Fruit fly (Drosophila melanogaster) whole organism, embryonic: ENCODE data around the gene CG14818.
A peak's percentile ranks its signal among the peaks of the same experiment; 100 is the strongest.

ENCODE experiments used
- Bdp1 ChIP-seq: fragments of 200-800 bp; sonication (Bioruptor generic); optimal IDR thresholded peaks from 3 replicates; lab custom pipeline; 2016; ENCODE audit warnings: missing biosample characterization, missing genetic modification characterization
- CG12155 ChIP-seq: fragments of 200-800 bp; sonication (Bioruptor generic); optimal IDR thresholded peaks from 3 replicates; lab custom pipeline; 2016; ENCODE audit warnings: missing biosample characterization, missing genetic modification characterization
- CG12744 ChIP-seq: fragments of 200-800 bp; sonication (Bioruptor generic); optimal IDR thresholded peaks from 2 replicates; lab custom pipeline; 2016; ENCODE audit warnings: missing biosample characterization, missing genetic modification characterization
- CG13624 ChIP-seq: fragments of 200-800 bp; sonication (Bioruptor generic); optimal IDR thresholded peaks from 2 replicates; lab custom pipeline; 2016; ENCODE audit warnings: missing biosample characterization, missing genetic modification characterization
- CG15011 ChIP-seq: fragments of 200-800 bp; sonication (Bioruptor generic); optimal IDR thresholded peaks from 3 replicates; lab custom pipeline; 2018; ENCODE audit warnings: missing biosample characterization, mild to moderate bottlenecking, missing genetic modification characterization
- CG15514 ChIP-seq: fragments of 200-800 bp; sonication (Bioruptor generic); optimal IDR thresholded peaks from 3 replicates; lab custom pipeline; 2017; ENCODE audit warnings: missing biosample characterization, missing genetic modification characterization, mild to moderate bottlenecking, moderate library complexity, missing genetic modification reagents
- CG17568 ChIP-seq: fragments of 200-800 bp; sonication (Bioruptor generic); optimal IDR thresholded peaks from 2 replicates; lab custom pipeline; 2018; ENCODE audit warnings: missing biosample characterization, mild to moderate bottlenecking, missing genetic modification characterization, moderate library complexity
- CG18262 ChIP-seq: fragments of 200-800 bp; optimal IDR thresholded peaks from 3 replicates; lab custom pipeline; 2019; ENCODE audit warnings: missing biosample characterization, mild to moderate bottlenecking, missing genetic modification characterization, moderate library complexity
- CG32772 ChIP-seq: fragments of 200-800 bp; sonication (Bioruptor generic); IDR thresholded peaks from 2 replicates; pipeline ENCODE4 v1.3.6; 2022; ENCODE audit warnings: missing biosample characterization, missing genetic modification characterization
- CG6272 ChIP-seq: fragments of 200-800 bp; sonication (Bioruptor generic); IDR thresholded peaks from 2 replicates; pipeline ENCODE4 v1.3.6; 2022; ENCODE audit warnings: missing biosample characterization, missing genetic modification characterization
- CG6654 ChIP-seq: fragments of 200-800 bp; sonication (Bioruptor generic); optimal IDR thresholded peaks from 2 replicates; lab custom pipeline; 2017; ENCODE audit warnings: missing biosample characterization, mild to moderate bottlenecking, missing genetic modification characterization
- CG8478 ChIP-seq: fragments of >200 bp; optimal IDR thresholded peaks from 2 replicates; lab custom pipeline; 2018
- CG8765 ChIP-seq: fragments of 200-800 bp; sonication (Bioruptor generic); IDR thresholded peaks from 2 replicates; pipeline ENCODE4 v1.3.6; 2022; ENCODE audit warnings: missing biosample characterization, missing genetic modification characterization
- CG9437 ChIP-seq: fragments of 200-800 bp; sonication (Bioruptor generic); optimal IDR thresholded peaks from 2 replicates; lab custom pipeline; 2018; ENCODE audit warnings: missing biosample characterization, mild to moderate bottlenecking, missing genetic modification characterization
- CG9817 ChIP-seq: fragments of 200-800 bp; sonication (Bioruptor generic); optimal IDR thresholded peaks from 2 replicates; lab custom pipeline; 2018; ENCODE audit warnings: missing biosample characterization, mild to moderate bottlenecking, missing genetic modification characterization, moderate library complexity
- Dbx ChIP-seq: fragments of 200-800 bp; sonication (Bioruptor generic); IDR thresholded peaks from 3 replicates; pipeline ENCODE4 v1.3.6; 2022; ENCODE audit warnings: missing biosample characterization, missing genetic modification characterization
- E2f2 ChIP-seq: fragments of 200-800 bp; sonication (Bioruptor generic); IDR thresholded peaks from 2 replicates; pipeline ENCODE4 v1.3.6; 2022; ENCODE audit warnings: missing biosample characterization, missing genetic modification characterization
- Fer2 ChIP-seq: fragments of 200-800 bp; sonication (Bioruptor generic); optimal IDR thresholded peaks from 2 replicates; lab custom pipeline; 2018; ENCODE audit warnings: missing biosample characterization, mild to moderate bottlenecking, missing genetic modification characterization, moderate library complexity
- HmgZ ChIP-seq: fragments of 200-800 bp; sonication (Bioruptor generic); optimal IDR thresholded peaks from 2 replicates; lab custom pipeline; 2018; ENCODE audit warnings: missing biosample characterization, mild to moderate bottlenecking, missing genetic modification characterization
- Hr3 ChIP-seq: fragments of 200-800 bp; sonication (Bioruptor generic); optimal IDR thresholded peaks from 3 replicates; lab custom pipeline; 2016; ENCODE audit warnings: missing biosample characterization, missing genetic modification characterization
- Hr78 ChIP-seq, 2 experiments: fragments of 200-800 bp in 1 of 2; fragments of >200 bp in 1 of 2; sonication (Bioruptor generic) in 1 of 2; optimal IDR thresholded peaks; 2 replicates each; lab custom pipeline; 2017 to 2019; ENCODE audit warnings: missing biosample characterization in 2 of 2, missing genetic modification characterization in 2 of 2, mild to moderate bottlenecking in 1 of 2, moderate library complexity in 1 of 2
- Lpt ChIP-seq: fragments of >200 bp; optimal IDR thresholded peaks from 2 replicates; lab custom pipeline; 2018; ENCODE audit warnings: missing biosample characterization, missing genetic modification characterization
- Meics ChIP-seq: fragments of 200-800 bp; sonication (Bioruptor generic); optimal IDR thresholded peaks from 2 replicates; lab custom pipeline; 2017; ENCODE audit warnings: missing biosample characterization, mild to moderate bottlenecking, missing genetic modification characterization
- Rfx ChIP-seq: fragments of 200-800 bp; sonication (Bioruptor generic); IDR thresholded peaks from 2 replicates; pipeline ENCODE4 v1.3.6; 2022; ENCODE audit warnings: missing biosample characterization, missing genetic modification characterization
- Stat92E ChIP-seq, 3 experiments: fragments of >200 bp in 2 of 3; fragments of 200-800 bp in 1 of 3; sonication (Bioruptor generic) in 1 of 3; optimal IDR thresholded peaks; 2 replicates each; lab custom pipeline; 2017 to 2019; ENCODE audit warnings: missing biosample characterization in 3 of 3, missing genetic modification characterization in 3 of 3, mild to moderate bottlenecking in 1 of 3, moderate library complexity in 1 of 3
- Tbp ChIP-seq: fragments of >200 bp; optimal IDR thresholded peaks from 2 replicates; lab custom pipeline; 2018; ENCODE audit warnings: missing biosample characterization, missing genetic modification characterization
- Usf ChIP-seq: fragments of 200-800 bp; sonication (Bioruptor generic); optimal IDR thresholded peaks from 2 replicates; lab custom pipeline; 2017; ENCODE audit warnings: missing genotype, missing biosample characterization, missing genetic modification characterization
- ab ChIP-seq: fragments of 200-800 bp; sonication (Bioruptor generic); optimal IDR thresholded peaks from 2 replicates; lab custom pipeline; 2016; ENCODE audit warnings: missing biosample characterization, missing genetic modification characterization
- ash1 ChIP-seq: fragments of 200-800 bp; sonication (Bioruptor generic); optimal IDR thresholded peaks from 2 replicates; lab custom pipeline; 2018; ENCODE audit warnings: missing biosample characterization, mild to moderate bottlenecking, missing genetic modification characterization
- danr ChIP-seq: fragments of 200-800 bp; sonication (Bioruptor generic); IDR thresholded peaks from 2 replicates; pipeline ENCODE4 v1.3.6; 2022; ENCODE audit warnings: missing biosample characterization, missing genetic modification characterization
- dmrt11E ChIP-seq: fragments of 200-800 bp; sonication (Bioruptor generic); optimal IDR thresholded peaks from 3 replicates; lab custom pipeline; 2018; ENCODE audit warnings: missing biosample characterization, mild to moderate bottlenecking, missing genetic modification characterization, moderate library complexity
- dysf ChIP-seq: fragments of 200-800 bp; sonication (Bioruptor generic); IDR thresholded peaks from 3 replicates; pipeline ENCODE4 v1.3.6; 2022; ENCODE audit warnings: missing biosample characterization, missing genetic modification characterization
- fd96Cb ChIP-seq: fragments of 200-800 bp; sonication (Bioruptor generic); optimal IDR thresholded peaks from 2 replicates; lab custom pipeline; 2018; ENCODE audit warnings: missing biosample characterization, mild to moderate bottlenecking, missing genetic modification characterization, moderate library complexity
- gt ChIP-seq: fragments of 200-800 bp; sonication (Bioruptor generic); IDR thresholded peaks from 2 replicates; pipeline ENCODE4 v1.3.6; 2022; ENCODE audit warnings: missing biosample characterization, missing genetic modification characterization
- kah ChIP-seq: fragments of 200-800 bp; sonication (Bioruptor generic); optimal IDR thresholded peaks from 2 replicates; lab custom pipeline; 2018; ENCODE audit warnings: missing biosample characterization, mild to moderate bottlenecking, missing genetic modification characterization
- lab ChIP-seq: fragments of 200-800 bp; sonication (Bioruptor generic); optimal IDR thresholded peaks from 3 replicates; lab custom pipeline; 2017; ENCODE audit warnings: missing biosample characterization, missing genetic modification characterization, mild to moderate bottlenecking, moderate library complexity, missing genetic modification reagents
- mld ChIP-seq: fragments of 200-800 bp; sonication (Bioruptor generic); IDR thresholded peaks from 3 replicates; pipeline ENCODE4 v1.3.6; 2022; ENCODE audit warnings: missing biosample characterization, missing genetic modification characterization; ENCODE audit not compliant: partially characterized antibody
- pb ChIP-seq: fragments of 200-800 bp; sonication (Bioruptor generic); optimal IDR thresholded peaks from 3 replicates; lab custom pipeline; 2016; ENCODE audit warnings: missing biosample characterization, missing genetic modification characterization
- pfk ChIP-seq: fragments of 200-800 bp; sonication (Bioruptor generic); optimal IDR thresholded peaks from 2 replicates; lab custom pipeline; 2018; ENCODE audit warnings: missing biosample characterization, mild to moderate bottlenecking, missing genetic modification characterization, moderate library complexity
- pros ChIP-seq: fragments of 200-800 bp; sonication (Bioruptor generic); optimal IDR thresholded peaks from 3 replicates; lab custom pipeline; 2019; ENCODE audit warnings: missing biosample characterization, mild to moderate bottlenecking, missing genetic modification characterization, moderate library complexity
- repo ChIP-seq: fragments of 200-800 bp; sonication (Bioruptor generic); optimal IDR thresholded peaks from 2 replicates; lab custom pipeline; 2016; ENCODE audit warnings: missing biosample characterization, missing genetic modification characterization
- ro ChIP-seq: fragments of 200-800 bp; sonication (Bioruptor generic); IDR thresholded peaks from 2 replicates; pipeline ENCODE4 v1.3.6; 2022; ENCODE audit warnings: missing biosample characterization, missing genetic modification characterization
- sna ChIP-seq: fragments of 200-800 bp; sonication (Bioruptor generic); IDR thresholded peaks from 2 replicates; pipeline ENCODE4 v1.3.6; 2022; ENCODE audit warnings: missing biosample characterization, missing genetic modification characterization; ENCODE audit not compliant: partially characterized antibody
- stc ChIP-seq: fragments of 200-800 bp; sonication (Bioruptor generic); IDR thresholded peaks from 2 replicates; pipeline ENCODE4 v1.3.6; 2022; ENCODE audit warnings: missing biosample characterization, missing genetic modification characterization
- stwl ChIP-seq: fragments of 200-800 bp; sonication (Bioruptor generic); optimal IDR thresholded peaks from 3 replicates; lab custom pipeline; 2018; ENCODE audit warnings: missing biosample characterization, mild to moderate bottlenecking, missing genetic modification characterization, moderate library complexity
- sug ChIP-seq: fragments of 200-800 bp; optimal IDR thresholded peaks from 2 replicates; lab custom pipeline; 2019; ENCODE audit warnings: missing biosample characterization, mild to moderate bottlenecking, missing genetic modification characterization, moderate library complexity
- tap ChIP-seq: fragments of 200-800 bp; optimal IDR thresholded peaks from 3 replicates; lab custom pipeline; 2019; ENCODE audit warnings: missing biosample characterization, mild to moderate bottlenecking, missing genetic modification characterization, moderate library complexity
- unpg ChIP-seq: fragments of 200-800 bp; sonication (Bioruptor generic); optimal IDR thresholded peaks from 3 replicates; lab custom pipeline; 2018; ENCODE audit warnings: missing biosample characterization, mild to moderate bottlenecking, missing genetic modification characterization, moderate library complexity
- vnd ChIP-seq: fragments of 200-800 bp; sonication (Bioruptor generic); IDR thresholded peaks from 3 replicates; pipeline ENCODE4 v1.3.6; 2022; ENCODE audit warnings: missing biosample characterization, missing genetic modification characterization; ENCODE audit not compliant: partially characterized antibody
- zen ChIP-seq: fragments of 200-800 bp; sonication (Bioruptor generic); optimal IDR thresholded peaks from 3 replicates; lab custom pipeline; 2018; ENCODE audit warnings: missing biosample characterization, mild to moderate bottlenecking, missing genetic modification characterization, moderate library complexity
- zfh1 ChIP-seq: fragments of 200-800 bp; sonication (Bioruptor generic); IDR thresholded peaks from 3 replicates; pipeline ENCODE4 v1.3.6; 2022; ENCODE audit warnings: missing biosample characterization, missing genetic modification characterization

The CG14818 gene

DNA sequence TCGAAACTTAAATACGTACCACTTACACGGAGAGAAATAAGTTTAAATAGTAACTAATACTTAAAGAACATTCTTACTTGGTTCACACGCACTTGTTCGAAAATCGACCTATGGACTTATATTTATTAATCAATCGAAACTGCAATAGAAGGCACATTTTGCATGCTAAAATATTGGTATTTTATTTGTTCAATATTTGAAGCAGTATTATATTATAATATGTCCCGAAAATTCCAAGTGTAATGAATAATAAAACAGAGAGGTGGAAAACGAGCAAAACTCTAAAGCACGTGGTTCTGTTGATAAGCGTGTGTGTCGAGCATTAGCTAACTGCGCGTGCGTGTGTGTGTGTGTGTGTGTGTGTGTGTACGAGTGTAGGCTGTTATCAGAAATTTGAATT is 29.7 kb downstream of the CG14818 start (continued):
- TF ChIP-seq ab (GFP tag; lab: Kevin White, UChicago) = peak; percentile 47
- TF ChIP-seq Dbx (GFP tag; lab: Robert Waterston, UW) = peak; percentile 85
- TF ChIP-seq pros (GFP tag; lab: Kevin White, UChicago) = no peak
- peak; percentile 85 for TF ChIP-seq CG15514 (GFP tag; lab: Kevin White, UChicago)
- peak; percentile 95 for TF ChIP-seq HmgZ (tag; lab: Kevin White, UChicago)
- peak; percentile 45 for TF ChIP-seq CG6654
- TF ChIP-seq CG8765 = no peak
- no peak for TF ChIP-seq sna (GFP tag; lab: Robert Waterston, UW)
- peak; percentile 91 for TF ChIP-seq unpg (GFP tag; lab: Kevin White, UChicago)
- no peak for TF ChIP-seq ro (GFP tag; lab: Robert Waterston, UW)
- peak; percentile 18 for TF ChIP-seq pfk (GFP tag; lab: Kevin White, UChicago)
- peak; percentile 97 for TF ChIP-seq lab (GFP tag; lab: Kevin White, UChicago)
- TF ChIP-seq vnd (GFP tag; lab: Robert Waterston, UW) = no peak
- TF ChIP-seq Usf = peak; percentile 64
- TF ChIP-seq Stat92E (GFP tag; optimal IDR thresholded peaks at IDR 0.05; lab: Kevin White, UChicago) = no peak
- peak; percentile 70 for TF ChIP-seq CG32772
- peak; percentile 87 for TF ChIP-seq CG12155 (GFP tag; lab: Kevin White, UChicago)
- peak; percentile 69 for TF ChIP-seq CG6272 (GFP tag; lab: Robert Waterston, UW)
- peak; percentile 82 for TF ChIP-seq CG15011 (GFP tag; lab: Kevin White, UChicago)
- peak; percentile 23 for TF ChIP-seq pb (GFP tag; lab: Kevin White, UChicago)
- no peak for TF ChIP-seq mld
- TF ChIP-seq Hr78 (GFP tag; optimal IDR thresholded peaks at IDR 0.05; lab: Kevin White, UChicago) = peak in 1 of 2 experiments; percentile 58
- TF ChIP-seq Tbp = no peak
- peak; percentile 79 for TF ChIP-seq CG12744 (GFP tag; lab: Kevin White, UChicago)
- TF ChIP-seq repo (GFP tag; lab: Kevin White, UChicago) = peak; percentile 62
- TF ChIP-seq kah (GFP tag; lab: Kevin White, UChicago) = peak; percentile 48
- TF ChIP-seq CG9817 (tag; lab: Kevin White, UChicago) = peak; percentile 88
- TF ChIP-seq Bdp1 (GFP tag; lab: Kevin White, UChicago) = peak; percentile 44
- peak; percentile 94 for TF ChIP-seq sug (tag; lab: Kevin White, UChicago)
- TF ChIP-seq stwl (tag; lab: Kevin White, UChicago) = no peak
- TF ChIP-seq stc (GFP tag; lab: Robert Waterston, UW) = peak; percentile 67; the same call in 1 of the 2 replicates
- no peak for TF ChIP-seq gt (GFP tag; lab: Robert Waterston, UW)
- peak; percentile 82 for TF ChIP-seq CG18262 (tag; lab: Kevin White, UChicago)
- TF ChIP-seq dmrt11E (tag; lab: Kevin White, UChicago) = peak; percentile 59
- peak; percentile 80 for TF ChIP-seq tap (tag; lab: Kevin White, UChicago)
- TF ChIP-seq zfh1 (GFP tag; lab: Robert Waterston, UW) = peak; percentile 54; the same call in 1 of the 3 replicates
- TF ChIP-seq fd96Cb (tag; lab: Kevin White, UChicago) = peak; percentile 73
- TF ChIP-seq ash1 (GFP tag; lab: Kevin White, UChicago) = peak; percentile 46
- no peak for TF ChIP-seq danr (GFP tag; lab: Robert Waterston, UW)
- peak; percentile 75 for TF ChIP-seq CG13624 (GFP tag; lab: Kevin White, UChicago)
- TF ChIP-seq zen (tag; lab: Kevin White, UChicago) = peak; percentile 69
- TF ChIP-seq Meics (GFP tag; lab: Kevin White, UChicago) = peak; percentile 94
- TF ChIP-seq Lpt (GFP tag; lab: Kevin White, UChicago) = no peak
- TF ChIP-seq Fer2 (tag; lab: Kevin White, UChicago) = peak; percentile 87
- peak; percentile 76 for TF ChIP-seq CG9437
- peak; percentile 70 for TF ChIP-seq Hr3 (GFP tag; lab: Kevin White, UChicago)
- peak; percentile 49; the same call in 1 of the 2 replicates for TF ChIP-seq E2f2 (GFP tag; lab: Robert Waterston, UW)
- TF ChIP-seq CG8478 (lab: Kevin White, UChicago) = no peak
- TF ChIP-seq CG17568 = peak; percentile 84
- peak; percentile 89 for TF ChIP-seq Rfx
- TF ChIP-seq dysf (GFP tag; lab: Robert Waterston, UW) = peak; percentile 87
